Fruit fly (Drosophila melanogaster) whole organism, embryonic: Measurements from ENCODE around the gene CG6724.
A peak's percentile ranks its signal among the peaks of the same experiment; 100 is the strongest.

Experiments used
- Ada2b ChIP-seq: fragments of 200-800 bp; sonication (Bioruptor generic); IDR thresholded peaks from 2 replicates; pipeline ENCODE4 v1.3.6; 2022; ENCODE audit warnings: missing biosample characterization, missing genetic modification characterization
- Aef1 ChIP-seq: fragments of 200-800 bp; sonication (Bioruptor generic); IDR thresholded peaks from 3 replicates; pipeline ENCODE4 v1.3.6; 2022; ENCODE audit warnings: missing biosample characterization, missing genetic modification characterization
- BEAF-32 ChIP-seq: fragments of 200-800 bp; sonication (Bioruptor generic); optimal IDR thresholded peaks from 3 replicates; lab custom pipeline; 2017; ENCODE audit warnings: missing biosample characterization, missing genetic modification characterization, mild to moderate bottlenecking, moderate library complexity, missing genetic modification reagents
- CG10274 ChIP-seq: fragments of 200-800 bp; sonication (Bioruptor generic); optimal IDR thresholded peaks from 3 replicates; lab custom pipeline; 2017; ENCODE audit warnings: missing biosample characterization, mild to moderate bottlenecking, missing genetic modification characterization
- CG10321 ChIP-seq: fragments of 200-800 bp; sonication (Bioruptor generic); IDR thresholded peaks from 2 replicates; pipeline ENCODE4 v1.3.6; 2022; ENCODE audit warnings: missing biosample characterization, missing genetic modification characterization
- CG10462 ChIP-seq: fragments of 200-800 bp; sonication (Bioruptor generic); optimal IDR thresholded peaks from 2 replicates; lab custom pipeline; 2016; ENCODE audit warnings: missing biosample characterization, missing genetic modification characterization
- CG12769 ChIP-seq: fragments of 200-800 bp; sonication (Bioruptor generic); optimal IDR thresholded peaks from 2 replicates; lab custom pipeline; 2019; ENCODE audit warnings: missing biosample characterization, mild to moderate bottlenecking, missing genetic modification characterization, moderate library complexity
- CG14014 ChIP-seq: fragments of 200-800 bp; sonication (Bioruptor generic); IDR thresholded peaks from 2 replicates; pipeline ENCODE4 v1.3.6; 2022; ENCODE audit warnings: missing biosample characterization, missing genetic modification characterization
- CG14667 ChIP-seq: fragments of 200-800 bp; sonication (Bioruptor generic); IDR thresholded peaks from 2 replicates; pipeline ENCODE4 v1.3.6; 2022; ENCODE audit warnings: missing biosample characterization, missing genetic modification characterization
- CG15479 ChIP-seq: fragments of 200-800 bp; sonication (Bioruptor generic); optimal IDR thresholded peaks from 3 replicates; lab custom pipeline; 2019; ENCODE audit warnings: missing biosample characterization, mild to moderate bottlenecking, missing genetic modification characterization, moderate library complexity
- CG17361 ChIP-seq: fragments of 200-800 bp; sonication (Bioruptor generic); IDR thresholded peaks from 3 replicates; pipeline ENCODE4 v1.3.6; 2022; ENCODE audit warnings: missing biosample characterization, missing genetic modification characterization
- CG17568 ChIP-seq: fragments of 200-800 bp; sonication (Bioruptor generic); optimal IDR thresholded peaks from 2 replicates; lab custom pipeline; 2018; ENCODE audit warnings: missing biosample characterization, mild to moderate bottlenecking, missing genetic modification characterization, moderate library complexity
- CG2678 ChIP-seq: fragments of 200-800 bp; sonication (Bioruptor generic); optimal IDR thresholded peaks from 3 replicates; lab custom pipeline; 2019; ENCODE audit warnings: missing biosample characterization, mild to moderate bottlenecking, missing genetic modification characterization, moderate library complexity
- CG2889 ChIP-seq: fragments of 200-800 bp; sonication (Bioruptor generic); IDR thresholded peaks from 3 replicates; pipeline ENCODE4 v1.3.6; 2022; ENCODE audit warnings: missing biosample characterization, missing genetic modification characterization
- CG30403 ChIP-seq: fragments of 200-800 bp; sonication (Bioruptor generic); optimal IDR thresholded peaks from 3 replicates; lab custom pipeline; 2016; ENCODE audit warnings: missing biosample characterization, missing genetic modification characterization
- CG3838 ChIP-seq: fragments of 200-800 bp; sonication (Bioruptor generic); optimal IDR thresholded peaks from 3 replicates; lab custom pipeline; 2016; ENCODE audit warnings: missing biosample characterization, missing genetic modification characterization
- CG3995 ChIP-seq: fragments of 200-800 bp; sonication (Bioruptor generic); optimal IDR thresholded peaks from 3 replicates; lab custom pipeline; 2016; ENCODE audit warnings: missing biosample characterization, missing genetic modification characterization
- CG4404 ChIP-seq: fragments of 200-800 bp; sonication (Bioruptor generic); IDR thresholded peaks from 2 replicates; pipeline ENCODE4 v1.3.6; 2022; ENCODE audit warnings: missing biosample characterization, missing genetic modification characterization
- CG4820 ChIP-seq: fragments of 200-800 bp; sonication (Bioruptor generic); optimal IDR thresholded peaks from 3 replicates; lab custom pipeline; 2016; ENCODE audit warnings: missing biosample characterization, missing genetic modification characterization
- CG6654 ChIP-seq: fragments of 200-800 bp; sonication (Bioruptor generic); optimal IDR thresholded peaks from 2 replicates; lab custom pipeline; 2017; ENCODE audit warnings: missing biosample characterization, mild to moderate bottlenecking, missing genetic modification characterization
- CG6791 ChIP-seq: fragments of 200-800 bp; sonication (Bioruptor generic); IDR thresholded peaks from 3 replicates; pipeline ENCODE4 v1.3.6; 2022; ENCODE audit warnings: missing biosample characterization, missing genetic modification characterization; ENCODE audit not compliant: partially characterized antibody
- Elba2 ChIP-seq: fragments of 200-800 bp; sonication (Bioruptor generic); optimal IDR thresholded peaks from 3 replicates; lab custom pipeline; 2016; ENCODE audit warnings: missing biosample characterization, missing genetic modification characterization
- Fer3 ChIP-seq: fragments of 200-800 bp; sonication (Bioruptor generic); optimal IDR thresholded peaks from 2 replicates; lab custom pipeline; 2018; ENCODE audit warnings: missing biosample characterization, mild to moderate bottlenecking, missing genetic modification characterization, moderate library complexity
- Hr51 ChIP-seq, 2 experiments: fragments of 200-800 bp; sonication (Bioruptor generic); optimal IDR thresholded peaks; 2 replicates in 1 of 2; 3 replicates in 1 of 2; lab custom pipeline; 2016 to 2018; ENCODE audit warnings: missing biosample characterization in 2 of 2, missing genetic modification characterization in 2 of 2, mild to moderate bottlenecking in 1 of 2, moderate library complexity in 1 of 2
- Med ChIP-seq: fragments of 200-800 bp; sonication (Bioruptor generic); peaks from one replicate; lab custom pipeline; 2016; ENCODE audit warnings: missing biosample characterization, missing genetic modification characterization, mild to moderate bottlenecking, inconsistent platforms, moderate library complexity
- Myb ChIP-seq: fragments of 200-800 bp; sonication (Bioruptor generic); optimal IDR thresholded peaks from 2 replicates; lab custom pipeline; 2016; ENCODE audit warnings: missing biosample characterization, missing genetic modification characterization
- Ptx1 ChIP-seq: fragments of 200-800 bp; sonication (Bioruptor generic); IDR thresholded peaks from 2 replicates; pipeline ENCODE4 v1.3.6; 2022; ENCODE audit warnings: missing biosample characterization, missing genetic modification characterization
- Rx ChIP-seq: fragments of 200-800 bp; sonication (Bioruptor generic); IDR thresholded peaks from 2 replicates; pipeline ENCODE4 v1.3.6; 2022; ENCODE audit warnings: missing biosample characterization, missing genetic modification characterization
- Sox100B ChIP-seq: fragments of 200-800 bp; sonication (Bioruptor generic); optimal IDR thresholded peaks from 3 replicates; lab custom pipeline; 2018; ENCODE audit warnings: missing biosample characterization, mild to moderate bottlenecking, missing genetic modification characterization
- Sox102F ChIP-seq: fragments of 200-800 bp; sonication (Bioruptor generic); optimal IDR thresholded peaks from 2 replicates; lab custom pipeline; 2018; ENCODE audit warnings: missing biosample characterization, mild to moderate bottlenecking, missing genetic modification characterization, moderate library complexity
- Ssrp ChIP-seq: fragments of 200-800 bp; sonication (Bioruptor generic); optimal IDR thresholded peaks from 2 replicates; lab custom pipeline; 2018; ENCODE audit warnings: missing biosample characterization, mild to moderate bottlenecking, missing genetic modification characterization, moderate library complexity
- Xbp1 ChIP-seq: fragments of 200-800 bp; sonication (Bioruptor generic); optimal IDR thresholded peaks from 3 replicates; lab custom pipeline; 2016; ENCODE audit warnings: missing biosample characterization, mild to moderate bottlenecking, missing genetic modification characterization
- az2 ChIP-seq: fragments of 200-800 bp; sonication (Bioruptor generic); optimal IDR thresholded peaks from 3 replicates; lab custom pipeline; 2016; ENCODE audit warnings: missing biosample characterization, missing genetic modification characterization
- bsh ChIP-seq, 2 experiments: fragments of 200-800 bp; sonication (Bioruptor generic); optimal IDR thresholded peaks; 2 replicates each; lab custom pipeline; 2017 to 2018; ENCODE audit warnings: mild to moderate bottlenecking in 2 of 2, missing biosample characterization in 2 of 2, missing genetic modification characterization in 2 of 2, moderate library complexity in 1 of 2
- cg ChIP-seq: fragments of 200-800 bp; sonication (Bioruptor generic); optimal IDR thresholded peaks from 3 replicates; lab custom pipeline; 2019; ENCODE audit warnings: missing biosample characterization, mild to moderate bottlenecking, missing genetic modification characterization, moderate library complexity
- croc ChIP-seq: fragments of 200-800 bp; sonication (Bioruptor generic); conservative IDR thresholded peaks from 3 replicates; pipeline ENCODE4 v1.3.6; 2022; ENCODE audit warnings: missing biosample characterization, missing genetic modification characterization
- cwo ChIP-seq: fragments of 200-800 bp; sonication (Bioruptor generic); optimal IDR thresholded peaks from 3 replicates; lab custom pipeline; 2017; ENCODE audit warnings: missing biosample characterization, missing genetic modification characterization, mild to moderate bottlenecking, moderate library complexity, missing genetic modification reagents
- dimm ChIP-seq: fragments of 200-800 bp; sonication (Bioruptor generic); IDR thresholded peaks from 2 replicates; pipeline ENCODE4 v1.3.6; 2022; ENCODE audit warnings: missing biosample characterization, missing genetic modification characterization
- h ChIP-seq: fragments of >200 bp; optimal IDR thresholded peaks from 2 replicates; lab custom pipeline; 2017
- lab ChIP-seq: fragments of 200-800 bp; sonication (Bioruptor generic); optimal IDR thresholded peaks from 3 replicates; lab custom pipeline; 2017; ENCODE audit warnings: missing biosample characterization, missing genetic modification characterization, mild to moderate bottlenecking, moderate library complexity, missing genetic modification reagents
- lov ChIP-seq, 2 experiments: fragments of 200-800 bp in 1 of 2; fragments of >200 bp in 1 of 2; sonication (Bioruptor generic) in 1 of 2; IDR thresholded peaks in 1 of 2; optimal IDR thresholded peaks in 1 of 2; 2 replicates in 1 of 2; 3 replicates in 1 of 2; pipeline versions ENCODE4 v1.3.6 to Lab custom; 2017 to 2022; ENCODE audit warnings: missing biosample characterization in 1 of 2, missing genetic modification characterization in 1 of 2
- mam ChIP-seq: fragments of 200-800 bp; sonication (Bioruptor generic); optimal IDR thresholded peaks from 3 replicates; lab custom pipeline; 2016; ENCODE audit warnings: missing biosample characterization, missing genetic modification characterization
- oc ChIP-seq: fragments of 200-800 bp; sonication (Bioruptor generic); optimal IDR thresholded peaks from 2 replicates; lab custom pipeline; 2018; ENCODE audit warnings: missing biosample characterization, mild to moderate bottlenecking, missing genetic modification characterization, moderate library complexity
- shn ChIP-seq: fragments of 200-800 bp; sonication (Bioruptor generic); optimal IDR thresholded peaks from 3 replicates; lab custom pipeline; 2016; ENCODE audit warnings: missing biosample characterization, missing genetic modification characterization
- sima ChIP-seq: fragments of 200-800 bp; sonication (Bioruptor generic); optimal IDR thresholded peaks from 2 replicates; lab custom pipeline; 2016; ENCODE audit warnings: missing biosample characterization, missing genetic modification characterization
- slbo ChIP-seq: fragments of 200-800 bp; sonication (Bioruptor generic); IDR thresholded peaks from 2 replicates; pipeline ENCODE4 v1.3.6; 2022; ENCODE audit warnings: missing biosample characterization, missing genetic modification characterization
- slou ChIP-seq: fragments of 200-800 bp; sonication (Bioruptor generic); optimal IDR thresholded peaks from 3 replicates; lab custom pipeline; 2016; ENCODE audit warnings: missing biosample characterization, missing genetic modification characterization
- sob ChIP-seq: fragments of 200-800 bp; sonication (Bioruptor generic); IDR thresholded peaks from 2 replicates; pipeline ENCODE4 v1.3.6; 2022; ENCODE audit warnings: missing biosample characterization, missing genetic modification characterization
- sr ChIP-seq: fragments of 200-800 bp; sonication (Bioruptor generic); IDR thresholded peaks from 3 replicates; pipeline ENCODE4 v1.3.6; 2022; ENCODE audit warnings: missing biosample characterization, missing genetic modification characterization
- tgo ChIP-seq: fragments of 200-800 bp; sonication (Bioruptor generic); IDR thresholded peaks from 3 replicates; pipeline ENCODE4 v1.3.6; 2022; ENCODE audit warnings: missing biosample characterization, missing genetic modification characterization
- vfl ChIP-seq: fragments of 200-800 bp; sonication (Bioruptor generic); optimal IDR thresholded peaks from 2 replicates; lab custom pipeline; 2016; ENCODE audit warnings: missing biosample characterization, missing genetic modification characterization

CG6724 gene

dm6 chr2L:10754599-10754998 is 15.2 kb downstream of the CG6724 start (continued):
- TF ChIP-seq CG15479 (GFP tag; lab: Kevin White, UChicago) (no peak), CG2678 (tag; lab: Kevin White, UChicago) (peak; percentile 11), cg (no peak), Rx (GFP tag; lab: Robert Waterston, UW) (no peak; the same call in 1 of the 2 replicates), Fer3 (tag; lab: Kevin White, UChicago) (no peak), Elba2 (GFP tag; lab: Kevin White, UChicago) (no peak), CG6791 (GFP tag; lab: Robert Waterston, UW) (no peak), az2 (GFP tag; lab: Kevin White, UChicago) (no peak), mam (GFP tag; lab: Kevin White, UChicago) (no peak), lov (optimal IDR thresholded peaks at IDR 0.05; lab: Kevin White, UChicago) (no peak), lov (GFP tag; IDR thresholded peaks at IDR 0.05; lab: Robert Waterston, UW) (no peak), Myb (GFP tag; lab: Kevin White, UChicago) (no peak), CG10321 (no peak), Aef1 (GFP tag; lab: Robert Waterston, UW) (no peak), BEAF-32 (GFP tag; lab: Kevin White, UChicago) (no peak), CG30403 (GFP tag; lab: Kevin White, UChicago) (no peak), CG3838 (GFP tag; lab: Kevin White, UChicago) (no peak), oc (tag; lab: Kevin White, UChicago) (no peak), sima (GFP tag; lab: Kevin White, UChicago) (no peak), CG17568 (GFP tag; lab: Kevin White, UChicago) (peak; percentile 31), Xbp1 (GFP tag; lab: Kevin White, UChicago) (no peak), h (lab: Kevin White, UChicago) (no peak), shn (GFP tag; lab: Kevin White, UChicago) (no peak), CG6654 (no peak), CG10462 (GFP tag; lab: Kevin White, UChicago) (no peak), croc (GFP tag; lab: Robert Waterston, UW) (no peak), Sox102F (GFP tag; lab: Kevin White, UChicago) (no peak), Ptx1 (GFP tag; lab: Robert Waterston, UW) (no peak), Ssrp (tag; lab: Kevin White, UChicago) (no peak), tgo (GFP tag; lab: Robert Waterston, UW) (peak; percentile 23; the same call in 1 of the 3 replicates), Ada2b (GFP tag; lab: Robert Waterston, UW) (no peak), CG14667 (no peak), cwo (GFP tag; lab: Kevin White, UChicago) (no peak), CG3995 (GFP tag; lab: Kevin White, UChicago) (no peak), Hr51 (GFP tag; optimal IDR thresholded peaks at IDR 0.05; lab: Kevin White, UChicago) (no peak), CG4404 (no peak), CG12769 (tag; lab: Kevin White, UChicago) (peak; percentile 42), slbo (GFP tag; lab: Robert Waterston, UW) (peak; percentile 25; the same call in 1 of the 2 replicates), CG4820 (GFP tag; lab: Kevin White, UChicago) (no peak), CG17361 (no peak), bsh (GFP tag; optimal IDR thresholded peaks at IDR 0.05; lab: Kevin White, UChicago) (peak in 1 of 2 experiments; percentile 46), lab (GFP tag; lab: Kevin White, UChicago) (peak; percentile 50), vfl (GFP tag; lab: Kevin White, UChicago) (no peak), CG2889 (GFP tag; lab: Robert Waterston, UW) (no peak), CG14014 (no peak), Med (GFP tag; lab: Kevin White, UChicago) (peak; percentile 84), slou (GFP tag; lab: Kevin White, UChicago) (no peak), Sox100B (GFP tag; lab: Kevin White, UChicago) (no peak), CG10274 (no peak), dimm (GFP tag; lab: Robert Waterston, UW) (no peak), sob (0 out of 2 replicates have a peak, but pooled peaks have one; percentile 6), sr (no peak)
